Worm (Caenorhabditis elegans): ENCODE measurements around the gene C26D10.6.

DNA sequence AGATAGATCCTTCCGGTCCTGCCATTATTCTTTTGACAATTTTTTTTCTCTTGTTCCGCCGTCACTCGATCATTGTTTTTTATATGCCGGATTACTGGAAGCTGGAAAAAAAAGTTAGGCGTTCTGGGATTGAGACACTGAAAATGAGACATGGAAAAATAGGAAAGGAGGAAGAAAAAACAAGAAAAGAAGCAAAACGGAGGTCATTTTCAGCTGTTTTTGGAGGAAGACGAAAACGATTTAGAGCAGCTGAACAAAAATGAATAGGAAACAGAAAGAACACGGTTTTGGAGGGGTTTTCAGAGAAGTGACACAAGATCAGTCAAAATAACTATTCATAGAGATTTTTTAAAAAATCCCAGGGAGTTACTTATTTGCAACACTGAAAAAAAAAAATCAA is 14.6 kb upstream of the C26D10.6 start, which contains the start of gene amt-3:
- TF ChIP-seq dao-5 (tag; optimal IDR thresholded peaks at IDR 0.05) = no peak
- TF ChIP-seq him-1 (tag; optimal IDR thresholded peaks at IDR 0.05) = no peak

Measured in whole organism, L4/young adult.